Fruit fly (Drosophila melanogaster) whole organism, embryonic: ENCODE results near the gene Art3.
A peak's percentile ranks its signal among the peaks of the same experiment; 100 is the strongest.

Experiments used
- Awh ChIP-seq: fragments of 200-800 bp; sonication (Bioruptor generic); IDR thresholded peaks from 2 replicates; pipeline ENCODE4, ENCODE4 v1.3.6; 2022; ENCODE audit warnings: missing biosample characterization, missing genetic modification characterization
- CG1024 ChIP-seq: fragments of 200-800 bp; sonication (Bioruptor generic); IDR thresholded peaks from 2 replicates; pipeline ENCODE4 v1.3.6; 2022; ENCODE audit warnings: missing biosample characterization, missing genetic modification characterization
- CG10654 ChIP-seq: fragments of 200-800 bp; sonication (Bioruptor generic); optimal IDR thresholded peaks from 2 replicates; lab custom pipeline; 2016; ENCODE audit warnings: missing biosample characterization, missing genetic modification characterization
- CG12071 ChIP-seq: fragments of 200-800 bp; sonication (Bioruptor generic); optimal IDR thresholded peaks from 3 replicates; lab custom pipeline; 2018; ENCODE audit warnings: missing biosample characterization, mild to moderate bottlenecking, missing genetic modification characterization
- CG12744 ChIP-seq: fragments of 200-800 bp; sonication (Bioruptor generic); optimal IDR thresholded peaks from 2 replicates; lab custom pipeline; 2016; ENCODE audit warnings: missing biosample characterization, missing genetic modification characterization
- CG13296 ChIP-seq: fragments of 200-800 bp; sonication (Bioruptor generic); optimal IDR thresholded peaks from 3 replicates; lab custom pipeline; 2018; ENCODE audit warnings: missing biosample characterization, mild to moderate bottlenecking, missing genetic modification characterization
- CG13775 ChIP-seq: fragments of 200-800 bp; sonication (Bioruptor generic); optimal IDR thresholded peaks from 3 replicates; lab custom pipeline; 2017; ENCODE audit warnings: missing biosample characterization, mild to moderate bottlenecking, missing genetic modification characterization
- CG17328 ChIP-seq: fragments of 200-800 bp; sonication (Bioruptor generic); IDR thresholded peaks from 2 replicates; pipeline ENCODE4 v1.3.6; 2022; ENCODE audit warnings: missing biosample characterization, missing genetic modification characterization
- CG1832 ChIP-seq: fragments of 200-800 bp; sonication (Bioruptor generic); optimal IDR thresholded peaks from 2 replicates; lab custom pipeline; 2017; ENCODE audit warnings: missing biosample characterization, mild to moderate bottlenecking, missing genetic modification characterization, inconsistent platforms
- CG2120 ChIP-seq: fragments of 200-800 bp; sonication (Bioruptor generic); optimal IDR thresholded peaks from 3 replicates; lab custom pipeline; 2016; ENCODE audit warnings: missing biosample characterization, missing genetic modification characterization
- CG2199 ChIP-seq: fragments of 200-800 bp; sonication (Bioruptor generic); IDR thresholded peaks from 3 replicates; pipeline ENCODE4 v1.3.6; 2022; ENCODE audit warnings: missing biosample characterization, missing genetic modification characterization
- CG2678 ChIP-seq: fragments of 200-800 bp; sonication (Bioruptor generic); optimal IDR thresholded peaks from 3 replicates; lab custom pipeline; 2019; ENCODE audit warnings: missing biosample characterization, mild to moderate bottlenecking, missing genetic modification characterization, moderate library complexity
- CG31441 ChIP-seq: fragments of 200-800 bp; sonication (Bioruptor generic); IDR thresholded peaks from 2 replicates; pipeline ENCODE4 v1.3.6; 2022; ENCODE audit warnings: missing biosample characterization, missing genetic modification characterization
- CG4820 ChIP-seq: fragments of 200-800 bp; sonication (Bioruptor generic); optimal IDR thresholded peaks from 3 replicates; lab custom pipeline; 2016; ENCODE audit warnings: missing biosample characterization, missing genetic modification characterization
- CG7963 ChIP-seq: fragments of 200-800 bp; sonication (Bioruptor generic); IDR thresholded peaks from 3 replicates; pipeline ENCODE4 v1.3.6; 2022; ENCODE audit warnings: missing biosample characterization, missing genetic modification characterization; ENCODE audit not compliant: partially characterized antibody
- CG8290 ChIP-seq, 3 experiments: fragments of 200-800 bp; sonication (Bioruptor generic); optimal IDR thresholded peaks; 2 replicates each; lab custom pipeline; 2016 to 2019; ENCODE audit warnings: missing biosample characterization in 3 of 3, missing genetic modification characterization in 3 of 3, mild to moderate bottlenecking in 2 of 3, moderate library complexity in 1 of 3
- CG9437 ChIP-seq: fragments of 200-800 bp; sonication (Bioruptor generic); optimal IDR thresholded peaks from 2 replicates; lab custom pipeline; 2018; ENCODE audit warnings: missing biosample characterization, mild to moderate bottlenecking, missing genetic modification characterization
- Dip3 ChIP-seq: fragments of 200-800 bp; sonication (Bioruptor generic); optimal IDR thresholded peaks from 3 replicates; lab custom pipeline; 2016; ENCODE audit warnings: missing biosample characterization, missing genetic modification characterization
- Hey ChIP-seq: fragments of 200-800 bp; sonication (Bioruptor generic); optimal IDR thresholded peaks from 3 replicates; lab custom pipeline; 2018; ENCODE audit warnings: missing biosample characterization, mild to moderate bottlenecking, missing genetic modification characterization
- Hmr ChIP-seq: fragments of 200-800 bp; sonication (Bioruptor generic); optimal IDR thresholded peaks from 3 replicates; lab custom pipeline; 2017; ENCODE audit warnings: mild to moderate bottlenecking, missing biosample characterization, missing genetic modification reagents, missing genetic modification characterization
- MTF-1 ChIP-seq: fragments of 200-800 bp; sonication (Bioruptor generic); optimal IDR thresholded peaks from 2 replicates; lab custom pipeline; 2018; ENCODE audit warnings: missing biosample characterization, mild to moderate bottlenecking, missing genetic modification characterization, borderline replicate concordance
- Nf-YA ChIP-seq: fragments of 200-800 bp; sonication (Bioruptor generic); IDR thresholded peaks from 2 replicates; pipeline ENCODE4 v1.3.6; 2022; ENCODE audit warnings: missing biosample characterization, missing genetic modification characterization
- Nf-YC ChIP-seq: fragments of 200-800 bp; optimal IDR thresholded peaks from 3 replicates; lab custom pipeline; 2019; ENCODE audit warnings: missing biosample characterization, mild to moderate bottlenecking, missing genetic modification characterization, moderate library complexity
- PHDP ChIP-seq: fragments of 200-800 bp; sonication (Bioruptor generic); optimal IDR thresholded peaks from 3 replicates; lab custom pipeline; 2018; ENCODE audit warnings: missing biosample characterization, mild to moderate bottlenecking, missing genetic modification characterization, moderate library complexity
- Sin3A ChIP-seq: fragments of >200 bp; optimal IDR thresholded peaks from 2 replicates; lab custom pipeline; 2018
- Six4 ChIP-seq: fragments of 200-800 bp; sonication (Bioruptor generic); optimal IDR thresholded peaks from 2 replicates; lab custom pipeline; 2016; ENCODE audit warnings: missing biosample characterization, missing genetic modification characterization
- Usf ChIP-seq: fragments of 200-800 bp; sonication (Bioruptor generic); optimal IDR thresholded peaks from 2 replicates; lab custom pipeline; 2017; ENCODE audit warnings: missing genotype, missing biosample characterization, missing genetic modification characterization
- Xbp1 ChIP-seq: fragments of 200-800 bp; sonication (Bioruptor generic); optimal IDR thresholded peaks from 3 replicates; lab custom pipeline; 2016; ENCODE audit warnings: missing biosample characterization, mild to moderate bottlenecking, missing genetic modification characterization
- bbx ChIP-seq: fragments of 200-800 bp; sonication (Bioruptor generic); IDR thresholded peaks from 2 replicates; pipeline ENCODE4 v1.3.6; 2022; ENCODE audit warnings: missing biosample characterization, missing genetic modification characterization; ENCODE audit not compliant: partially characterized antibody
- br ChIP-seq: fragments of >200 bp; optimal IDR thresholded peaks from 2 replicates; lab custom pipeline; 2017
- bsh ChIP-seq, 2 experiments: fragments of 200-800 bp; sonication (Bioruptor generic); optimal IDR thresholded peaks; 2 replicates each; lab custom pipeline; 2017 to 2018; ENCODE audit warnings: mild to moderate bottlenecking in 2 of 2, missing biosample characterization in 2 of 2, missing genetic modification characterization in 2 of 2, moderate library complexity in 1 of 2
- cad ChIP-seq: fragments of >200 bp; optimal IDR thresholded peaks from 2 replicates; lab custom pipeline; 2017; ENCODE audit warnings: missing biosample characterization, missing genetic modification characterization
- chm ChIP-seq: fragments of 200-800 bp; sonication (Bioruptor generic); IDR thresholded peaks from 2 replicates; pipeline ENCODE4 v1.3.6; 2022; ENCODE audit warnings: missing biosample characterization, missing genetic modification characterization
- chn ChIP-seq: fragments of 200-800 bp; sonication (Bioruptor generic); optimal IDR thresholded peaks from 2 replicates; lab custom pipeline; 2016; ENCODE audit warnings: missing biosample characterization, missing genetic modification characterization
- crol ChIP-seq: fragments of 200-800 bp; sonication (Bioruptor generic); IDR thresholded peaks from 2 replicates; pipeline ENCODE4 v1.3.6; 2022; ENCODE audit warnings: missing biosample characterization, missing genetic modification characterization
- emc ChIP-seq: fragments of 200-800 bp; sonication (Bioruptor generic); optimal IDR thresholded peaks from 2 replicates; lab custom pipeline; 2016; ENCODE audit warnings: missing biosample characterization, missing genetic modification characterization
- eve ChIP-seq, 2 experiments: fragments of >200 bp; optimal IDR thresholded peaks; 2 replicates each; lab custom pipeline; 2017; ENCODE audit warnings: missing biosample characterization in 2 of 2, missing genetic modification characterization in 2 of 2
- gcm2 ChIP-seq: fragments of 200-800 bp; sonication (Bioruptor generic); optimal IDR thresholded peaks from 2 replicates; lab custom pipeline; 2016; ENCODE audit warnings: missing biosample characterization, missing genetic modification characterization
- gt ChIP-seq: fragments of 200-800 bp; sonication (Bioruptor generic); IDR thresholded peaks from 2 replicates; pipeline ENCODE4 v1.3.6; 2022; ENCODE audit warnings: missing biosample characterization, missing genetic modification characterization
- h ChIP-seq: fragments of >200 bp; optimal IDR thresholded peaks from 2 replicates; lab custom pipeline; 2017
- lbe ChIP-seq: fragments of 200-800 bp; sonication (Bioruptor generic); optimal IDR thresholded peaks from 2 replicates; lab custom pipeline; 2016; ENCODE audit warnings: missing biosample characterization, mild to moderate bottlenecking, missing genetic modification characterization
- lmd ChIP-seq: fragments of 200-800 bp; sonication (Bioruptor generic); IDR thresholded peaks from 2 replicates; pipeline ENCODE4 v1.3.6; 2022; ENCODE audit warnings: missing biosample characterization, missing genetic modification characterization
- peb ChIP-seq: fragments of 200-800 bp; sonication (Bioruptor generic); IDR thresholded peaks from 2 replicates; pipeline ENCODE4 v1.3.6; 2022; ENCODE audit warnings: missing biosample characterization, missing genetic modification characterization
- prd ChIP-seq, 3 experiments: fragments of >200 bp in 2 of 3; fragments of 200-800 bp in 1 of 3; sonication (Bioruptor generic) in 1 of 3; optimal IDR thresholded peaks in 2 of 3; IDR thresholded peaks in 1 of 3; 2 replicates in 2 of 3; 3 replicates in 1 of 3; pipeline versions ENCODE4 v1.3.6 to Lab custom; 2017 to 2022; ENCODE audit warnings: missing biosample characterization in 1 of 3, missing genetic modification characterization in 1 of 3
- psq ChIP-seq: fragments of 200-800 bp; sonication (Bioruptor generic); optimal IDR thresholded peaks from 2 replicates; lab custom pipeline; 2017; ENCODE audit warnings: missing biosample characterization, missing genetic modification characterization
- shn ChIP-seq: fragments of 200-800 bp; sonication (Bioruptor generic); optimal IDR thresholded peaks from 3 replicates; lab custom pipeline; 2016; ENCODE audit warnings: missing biosample characterization, missing genetic modification characterization
- sim ChIP-seq: fragments of 200-800 bp; sonication (Bioruptor generic); IDR thresholded peaks from 2 replicates; pipeline ENCODE4 v1.3.6; 2022; ENCODE audit warnings: missing biosample characterization, missing genetic modification characterization
- sima ChIP-seq: fragments of 200-800 bp; sonication (Bioruptor generic); optimal IDR thresholded peaks from 2 replicates; lab custom pipeline; 2016; ENCODE audit warnings: missing biosample characterization, missing genetic modification characterization
- slbo ChIP-seq: fragments of 200-800 bp; sonication (Bioruptor generic); IDR thresholded peaks from 2 replicates; pipeline ENCODE4 v1.3.6; 2022; ENCODE audit warnings: missing biosample characterization, missing genetic modification characterization
- unpg ChIP-seq: fragments of 200-800 bp; sonication (Bioruptor generic); optimal IDR thresholded peaks from 3 replicates; lab custom pipeline; 2018; ENCODE audit warnings: missing biosample characterization, mild to moderate bottlenecking, missing genetic modification characterization, moderate library complexity
- wor ChIP-seq: fragments of 200-800 bp; sonication (Bioruptor generic); IDR thresholded peaks from 2 replicates; pipeline ENCODE4 v1.3.6; 2022; ENCODE audit warnings: missing biosample characterization, missing genetic modification characterization

The Art3 gene

dm6 chr3R:15229329-15229876 is at the start of gene Art3, which contains the start of gene mRpS10 (continued):
- peak; percentile 100 for TF ChIP-seq CG31441 (GFP tag; lab: Robert Waterston, UW)
- peak; percentile 93 for TF ChIP-seq crol (GFP tag; lab: Robert Waterston, UW)
- peak; percentile 100 for TF ChIP-seq Six4 (GFP tag; lab: Kevin White, UChicago)
- TF ChIP-seq CG13775 (GFP tag; lab: Kevin White, UChicago): peak; percentile 100
- TF ChIP-seq eve (GFP tag; optimal IDR thresholded peaks at IDR 0.05; lab: Kevin White, UChicago): peak in 1 of 2 experiments; percentile 97
- TF ChIP-seq slbo (GFP tag; lab: Robert Waterston, UW): peak; percentile 100
- TF ChIP-seq bsh (GFP tag; optimal IDR thresholded peaks at IDR 0.05; lab: Kevin White, UChicago): peak in 1 of 2 experiments; percentile 100
- peak; percentile 100 for TF ChIP-seq CG12744
- TF ChIP-seq Xbp1 (GFP tag; lab: Kevin White, UChicago): peak; percentile 100
- no peak for TF ChIP-seq prd (optimal IDR thresholded peaks at IDR 0.05; lab: Kevin White, UChicago)
- peak; percentile 100 for TF ChIP-seq prd (GFP tag; IDR thresholded peaks at IDR 0.05; lab: Robert Waterston, UW)
- TF ChIP-seq CG10654 (GFP tag; lab: Kevin White, UChicago): peak; percentile 100
- TF ChIP-seq Nf-YC (tag; lab: Kevin White, UChicago): peak; percentile 96
- peak; percentile 100 for TF ChIP-seq CG13296 (GFP tag; lab: Kevin White, UChicago)
- TF ChIP-seq Awh: peak; percentile 100
- peak; percentile 100 for TF ChIP-seq chm (GFP tag; lab: Robert Waterston, UW)
- peak; percentile 99 for TF ChIP-seq lbe (GFP tag; lab: Kevin White, UChicago)
- TF ChIP-seq psq (GFP tag; lab: Kevin White, UChicago): peak; percentile 99
- peak; percentile 100 for TF ChIP-seq emc
- peak; percentile 100 for TF ChIP-seq CG2678 (tag; lab: Kevin White, UChicago)
- TF ChIP-seq CG7963 (GFP tag; lab: Robert Waterston, UW): no peak
- peak; percentile 100 for TF ChIP-seq chn
- peak; percentile 100 for TF ChIP-seq Hmr (GFP tag; lab: Kevin White, UChicago)
- peak; percentile 100 for TF ChIP-seq wor (GFP tag; lab: Robert Waterston, UW)
- peak; percentile 100 for TF ChIP-seq shn
- TF ChIP-seq unpg (GFP tag; lab: Kevin White, UChicago): peak; percentile 100
- TF ChIP-seq Hey (tag; lab: Kevin White, UChicago): peak; percentile 99
- peak; percentile 100 for TF ChIP-seq CG8290 (GFP tag; optimal IDR thresholded peaks at IDR 0.05; lab: Kevin White, UChicago)
- TF ChIP-seq CG8290 (tag; optimal IDR thresholded peaks at IDR 0.05; lab: Kevin White, UChicago): peak; percentile 99 to 100
- TF ChIP-seq PHDP: peak; percentile 100
- peak; percentile 100 for TF ChIP-seq Dip3 (GFP tag; lab: Kevin White, UChicago)
- peak; percentile 20 for TF ChIP-seq Sin3A (lab: Kevin White, UChicago)
- TF ChIP-seq Usf (GFP tag; lab: Kevin White, UChicago): peak; percentile 100
- TF ChIP-seq br (lab: Kevin White, UChicago): no peak
- TF ChIP-seq h (lab: Kevin White, UChicago): no peak
- peak; percentile 100 for TF ChIP-seq sima
- no peak for TF ChIP-seq cad (GFP tag; lab: Kevin White, UChicago)
- peak; percentile 100 for TF ChIP-seq lmd (GFP tag; lab: Robert Waterston, UW)
- peak; percentile 100 for TF ChIP-seq gt
- peak; percentile 100 for TF ChIP-seq CG2120 (GFP tag; lab: Kevin White, UChicago)
- TF ChIP-seq MTF-1: peak; percentile 100
- TF ChIP-seq CG1024 (GFP tag; lab: Robert Waterston, UW): peak; percentile 99
- no peak for TF ChIP-seq CG1832 (GFP tag; lab: Kevin White, UChicago)
- TF ChIP-seq CG17328 (GFP tag; lab: Robert Waterston, UW): peak; percentile 100
- TF ChIP-seq sim: peak; percentile 100
- TF ChIP-seq CG12071: peak; percentile 100
- TF ChIP-seq CG9437 (GFP tag; lab: Kevin White, UChicago): peak; percentile 98
- no peak for TF ChIP-seq bbx (GFP tag; lab: Robert Waterston, UW)
- TF ChIP-seq peb (GFP tag; lab: Robert Waterston, UW): peak; percentile 100
- TF ChIP-seq gcm2 (GFP tag; lab: Kevin White, UChicago): peak; percentile 99
- peak; percentile 100 for TF ChIP-seq Nf-YA (GFP tag; lab: Robert Waterston, UW)
- TF ChIP-seq CG2199 (GFP tag; lab: Robert Waterston, UW): peak; percentile 100
- peak; percentile 99 for TF ChIP-seq CG4820
